Worm (Caenorhabditis elegans): ENCODE measurements around the gene tap-1.

Gene tap-1

DNA sequence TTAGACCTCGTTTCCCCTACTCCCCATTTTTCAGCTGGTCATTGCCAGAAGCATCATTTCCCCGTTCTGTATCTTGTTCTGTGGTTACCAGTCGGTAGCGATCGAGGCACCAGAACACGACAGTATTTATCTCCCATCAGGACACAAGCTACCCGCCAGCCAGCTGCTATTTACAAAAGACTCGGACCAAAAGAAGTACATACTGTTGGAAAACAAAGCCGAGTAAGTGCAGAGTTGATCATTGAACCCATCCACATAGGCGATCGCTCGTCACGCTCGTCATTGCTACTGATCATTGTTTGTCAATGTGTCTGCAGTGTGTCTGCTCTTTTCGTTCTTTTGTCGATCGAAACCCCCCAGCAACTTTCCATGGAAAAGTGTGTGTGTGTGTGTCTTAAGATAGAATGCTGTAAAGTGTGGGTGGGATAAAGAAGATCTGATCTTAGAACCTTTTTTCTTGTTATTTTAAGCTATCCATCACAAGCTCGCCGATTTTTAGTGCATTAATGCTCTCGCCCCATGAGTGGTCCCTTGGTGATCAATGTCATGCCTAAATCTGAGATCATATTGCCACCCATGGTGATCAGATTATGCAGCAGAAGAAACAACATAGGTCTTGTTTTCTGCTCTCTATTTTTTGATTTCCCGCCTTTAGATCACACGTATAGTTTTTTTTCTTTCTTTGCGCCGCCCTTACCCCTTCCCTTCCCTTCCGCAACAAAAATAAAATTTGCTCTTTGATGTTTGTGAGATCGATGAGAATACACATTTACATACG is 29.7 kb upstream of the tap-1 start (continued):
- peak in 1 of 2 experiments; percentile 5 for TF ChIP-seq egl-27 (tag; optimal IDR thresholded peaks at IDR 0.05)
- TF ChIP-seq C04F5.9 (tag; optimal IDR thresholded peaks at IDR 0.05), result no peak
- no peak for TF ChIP-seq lin-15B (tag; optimal IDR thresholded peaks at IDR 0.05)
- TF ChIP-seq hlh-17 (GFP tag; optimal IDR thresholded peaks at IDR 0.05; ENCODE audit: borderline replicate concordance), result no peak
- TF ChIP-seq hpl-2 (GFP tag; optimal IDR thresholded peaks at IDR 0.05), result no peak

DNA sequence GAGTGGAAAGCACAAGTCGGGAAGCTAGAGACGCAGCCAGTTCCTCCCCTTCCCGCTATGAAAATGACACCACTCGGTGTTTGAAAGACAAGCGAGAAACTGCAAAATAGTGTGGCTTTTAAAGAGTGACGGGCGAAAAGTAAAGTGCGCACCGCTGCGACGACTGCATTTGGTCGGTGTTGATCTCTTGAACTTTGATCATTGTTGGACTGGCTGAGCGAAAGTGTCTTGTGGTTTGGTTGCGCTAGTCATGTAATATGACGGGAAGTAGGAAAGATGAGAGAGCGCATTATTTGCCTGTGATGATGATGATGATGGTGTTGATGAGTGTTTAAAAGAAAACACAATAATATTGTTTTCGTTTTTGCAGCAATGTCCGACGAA is 29.1 kb upstream of the tap-1 start:
- TF ChIP-seq lir-3 (tag; optimal IDR thresholded peaks at IDR 0.05; ENCODE audit: poor library complexity) (peak; percentile 63), nhr-85 (tag) (peak; percentile 98), egl-27 (tag; optimal IDR thresholded peaks at IDR 0.05) (peak; percentile 96 to 99), ama-1 (optimal IDR thresholded peaks at IDR 0.05) (peak; percentile 40), hlh-17 (GFP tag; optimal IDR thresholded peaks at IDR 0.05; ENCODE audit: borderline replicate concordance) (no peak), ztf-11 (tag; optimal IDR thresholded peaks at IDR 0.05) (no peak), ceh-82 (tag; optimal IDR thresholded peaks at IDR 0.05) (peak; percentile 55 to 78 (median 68)), mdl-1 (tag; optimal IDR thresholded peaks at IDR 0.05) (peak; percentile 27 to 92), dsc-1 (tag; optimal IDR thresholded peaks at IDR 0.05) (no peak), nhr-19 (GFP tag; conservative IDR thresholded peaks at IDR 0.05) (peak; percentile 86), nhr-20 (tag; optimal IDR thresholded peaks at IDR 0.05) (peak; percentile 98), unc-30 (tag; optimal IDR thresholded peaks at IDR 0.05) (no peak), unc-98 (GFP tag; IDR thresholded peaks at IDR 0.05) (no peak), ceh-88 (GFP tag; IDR thresholded peaks at IDR 0.05) (peak; percentile 64), skn-1 (tag; optimal IDR thresholded peaks at IDR 0.05) (peak; percentile 35), ets-5 (GFP tag; IDR thresholded peaks at IDR 0.05) (no peak), nhr-90 (tag; optimal IDR thresholded peaks at IDR 0.05; ENCODE audit: poor library complexity) (peak; percentile 81), ces-1 (GFP tag; optimal IDR thresholded peaks at IDR 0.05) (no peak), swsn-7 (tag; optimal IDR thresholded peaks at IDR 0.05) (peak; percentile 85), nhr-77 (tag; optimal IDR thresholded peaks at IDR 0.05) (peak; percentile 95), aha-1 (tag; optimal IDR thresholded peaks at IDR 0.05) (no peak), aly-2 (tag; optimal IDR thresholded peaks at IDR 0.05) (no peak), fkh-4 (tag; optimal IDR thresholded peaks at IDR 0.05; ENCODE audit: borderline replicate concordance) (no peak), lin-39 (tag; optimal IDR thresholded peaks at IDR 0.05) (no peak), zip-4 (GFP tag; optimal IDR thresholded peaks at IDR 0.05) (peak; percentile 41), sptf-1 (tag; optimal IDR thresholded peaks at IDR 0.05) (no peak), mef-2 (tag; optimal IDR thresholded peaks at IDR 0.05) (peak; percentile 83), nhr-47 (tag; optimal IDR thresholded peaks at IDR 0.05) (peak; percentile 87), mab-9 (GFP tag; IDR thresholded peaks at IDR 0.05) (peak; percentile 65), tbx-2 (tag; optimal IDR thresholded peaks at IDR 0.05) (peak; percentile 95), sox-4 (tag; optimal IDR thresholded peaks at IDR 0.05) (peak; percentile 57), Y116A8C.19 (tag; optimal IDR thresholded peaks at IDR 0.05; ENCODE audit: borderline replicate concordance) (no peak), unc-62 (GFP tag; optimal IDR thresholded peaks at IDR 0.05) (no peak), unc-130 (tag; optimal IDR thresholded peaks at IDR 0.05) (peak; percentile 85), lin-15B (tag; optimal IDR thresholded peaks at IDR 0.05) (no peak), zag-1 (tag; optimal IDR thresholded peaks at IDR 0.05) (no peak), isw-1 (GFP tag; IDR thresholded peaks at IDR 0.05) (peak; percentile 65), C34B4.2 (tag; optimal IDR thresholded peaks at IDR 0.05) (no peak), hlh-4 (tag; optimal IDR thresholded peaks at IDR 0.05) (no peak), fkh-8 (tag; optimal IDR thresholded peaks at IDR 0.05) (peak; percentile 96), elt-3 (tag; optimal IDR thresholded peaks at IDR 0.05) (peak in 4 of 6 experiments; percentile 55 to 88 (median 85)), C16A3.4 (tag; optimal IDR thresholded peaks at IDR 0.05) (peak; percentile 76), pax-3 (tag; optimal IDR thresholded peaks at IDR 0.05) (peak; percentile 77), tlp-1 (tag; optimal IDR thresholded peaks at IDR 0.05) (no peak), grh-1 (GFP tag; IDR thresholded peaks at IDR 0.05) (peak; percentile 66), rnt-1 (tag; optimal IDR thresholded peaks at IDR 0.05) (peak; percentile 35), pqm-1 (tag; optimal IDR thresholded peaks at IDR 0.05) (no peak)
